Worm (Caenorhabditis elegans): ENCODE measurements around the gene srz-105.

ce11 chrIV:16293889-16294288 lies 30.8 kb upstream of the srz-105 start:
- TF ChIP-seq snpc-4 (tag; optimal IDR thresholded peaks at IDR 0.05) = no peak
- TF ChIP-seq ama-1 (optimal IDR thresholded peaks at IDR 0.05) = no peak
- no peak for TF ChIP-seq grh-1 (GFP tag; IDR thresholded peaks at IDR 0.05)
- no peak for TF ChIP-seq nhr-47 (tag; optimal IDR thresholded peaks at IDR 0.05)
- TF ChIP-seq alr-1 (tag; optimal IDR thresholded peaks at IDR 0.05; ENCODE audit: borderline replicate concordance) = no peak
- no peak for TF ChIP-seq unc-86 (tag; optimal IDR thresholded peaks at IDR 0.05)
- no peak for TF ChIP-seq lin-39 (tag; optimal IDR thresholded peaks at IDR 0.05)
- no peak for TF ChIP-seq egl-27 (tag; optimal IDR thresholded peaks at IDR 0.05)
- no peak for TF ChIP-seq lin-14 (GFP tag; optimal IDR thresholded peaks at IDR 0.05)
- no peak for TF ChIP-seq nhr-20 (tag; optimal IDR thresholded peaks at IDR 0.05)
- no peak for TF ChIP-seq skn-1 (tag; optimal IDR thresholded peaks at IDR 0.05)
- TF ChIP-seq fkh-10 (GFP tag; optimal IDR thresholded peaks at IDR 0.05) = no peak

Data from whole organism, L1 larva.